Worm (Caenorhabditis elegans) whole organism, early embryonic: ENCODE data around the gene R01B10.2.

Experiments
- F13C5.2 ChIP-seq: sonication (generic microtip); optimal IDR thresholded peaks from 2 replicates; lab custom pipeline; 2017; ENCODE audit warnings: mild to moderate bottlenecking, missing genetic modification characterization, inconsistent platforms, missing compliant biosample characterization
- aly-1 ChIP-seq: sonication (generic microtip); optimal IDR thresholded peaks from 2 replicates; lab custom pipeline; 2016; ENCODE audit warnings: missing genetic modification characterization, missing compliant biosample characterization
- ama-1 ChIP-seq: fragments of 150-350 bp; optimal IDR thresholded peaks from 2 replicates; lab custom pipeline; 2014
- ceh-36 ChIP-seq: sonication (generic microtip); optimal IDR thresholded peaks from 2 replicates; lab custom pipeline; 2016; ENCODE audit warnings: missing genetic modification characterization, inconsistent platforms, missing compliant biosample characterization
- flt-1 ChIP-seq: fragments of 200-800 bp; sonication (Bioruptor generic); IDR thresholded peaks from 2 replicates; pipeline ENCODE4 v1.3.6; 2022; ENCODE audit warnings: missing genetic modification characterization, missing compliant biosample characterization
- hmg-4 ChIP-seq: fragments of 200-800 bp; sonication (Bioruptor generic); optimal IDR thresholded peaks from 2 replicates; lab custom pipeline; 2018; ENCODE audit warnings: mild to moderate bottlenecking, missing genetic modification characterization, missing compliant biosample characterization
- hnd-1 ChIP-seq: sonication (generic microtip); optimal IDR thresholded peaks from 2 replicates; lab custom pipeline; 2016; ENCODE audit warnings: missing genetic modification characterization, missing compliant biosample characterization
- pes-1 ChIP-seq: fragments of 200-800 bp; sonication (Bioruptor generic); IDR thresholded peaks from 2 replicates; pipeline ENCODE4 v1.3.6; 2022; ENCODE audit warnings: missing genetic modification reagents, missing genetic modification characterization, missing compliant biosample characterization
- scrt-1 ChIP-seq: fragments of 200-800 bp; sonication (Bioruptor generic); IDR thresholded peaks from 2 replicates; pipeline ENCODE4 v1.3.6; 2022; ENCODE audit warnings: missing genetic modification characterization, missing compliant biosample characterization
- sea-1 ChIP-seq: fragments of 200-800 bp; sonication (Bioruptor generic); conservative IDR thresholded peaks from 2 replicates; pipeline ENCODE4 v1.3.6; 2022; ENCODE audit warnings: missing genetic modification characterization, missing compliant biosample characterization
- tbx-37 ChIP-seq: fragments of 200-800 bp; sonication (Bioruptor generic); conservative IDR thresholded peaks from 2 replicates; pipeline ENCODE4 v1.3.6; 2022; ENCODE audit warnings: missing genetic modification reagents, missing genetic modification characterization, missing compliant biosample characterization
- tra-4 ChIP-seq: sonication (generic microtip); optimal IDR thresholded peaks from 2 replicates; lab custom pipeline; 2017; ENCODE audit warnings: missing genetic modification characterization, missing compliant biosample characterization

DNA sequence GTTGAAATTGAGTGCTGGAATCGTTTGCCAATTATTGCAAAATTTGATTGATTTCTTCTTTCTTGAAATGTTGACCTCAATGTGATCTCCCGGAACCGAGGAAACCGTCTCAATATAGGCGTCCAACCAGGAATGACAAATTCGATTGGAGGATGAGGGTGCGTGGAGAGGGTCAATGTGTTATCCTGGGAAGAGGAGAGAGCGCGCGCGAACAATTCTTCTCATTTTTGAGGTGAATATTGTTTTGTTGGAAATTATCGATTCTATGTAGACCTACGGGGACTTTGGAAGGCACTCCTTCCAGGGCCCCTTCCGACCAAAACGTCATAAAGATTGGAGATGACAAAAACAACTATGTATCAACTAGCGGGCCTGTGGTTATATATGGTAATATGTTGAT lies 4.7 kb downstream of the R01B10.2 start:
- TF ChIP-seq F13C5.2 (tag; lab: Kevin White, UChicago): no peak
- no peak for TF ChIP-seq ama-1 (lab: Kevin White, UChicago)
- TF ChIP-seq flt-1: no peak
- no peak for TF ChIP-seq hmg-4 (GFP tag; lab: Kevin White, UChicago)
- TF ChIP-seq sea-1 (GFP tag; lab: Robert Waterston, UW): no peak
- no peak for TF ChIP-seq aly-1 (tag; lab: Kevin White, UChicago)
- TF ChIP-seq scrt-1 (GFP tag; lab: Robert Waterston, UW): no peak
- no peak for TF ChIP-seq tbx-37 (GFP tag; lab: Robert Waterston, UW)
- TF ChIP-seq pes-1 (GFP tag; lab: Robert Waterston, UW): no peak
- TF ChIP-seq ceh-36 (tag; lab: Kevin White, UChicago): no peak
- TF ChIP-seq tra-4 (tag; lab: Kevin White, UChicago): no peak
- TF ChIP-seq hnd-1 (tag; lab: Kevin White, UChicago): no peak
